Worm (Caenorhabditis elegans) whole organism, young adult: Measurements from ENCODE around the gene T03G11.10.

Experiments
- Y53G8AR.9 ChIP-seq: fragments of 200-800 bp; sonication (Bioruptor generic); conservative IDR thresholded peaks from 2 replicates; pipeline ENCODE4 v1.3.6; 2022; ENCODE audit warnings: missing genetic modification reagents, missing genetic modification characterization, missing compliant biosample characterization
- sea-2 ChIP-seq: fragments of 200-800 bp; sonication (Bioruptor generic); IDR thresholded peaks from 2 replicates; pipeline ENCODE4 v1.3.6; 2022; ENCODE audit warnings: missing genetic modification characterization, missing compliant biosample characterization
- xnd-1 ChIP-seq: sonication (generic microtip); optimal IDR thresholded peaks from 2 replicates; lab custom pipeline; 2016; ENCODE audit warnings: missing genotype, missing genetic modification reagents, missing genetic modification characterization, missing compliant biosample characterization
- ztf-26 ChIP-seq: sonication (generic microtip); optimal IDR thresholded peaks from 2 replicates; lab custom pipeline; 2017; ENCODE audit warnings: missing genetic modification characterization, missing compliant biosample characterization

- TF ChIP-seq ztf-26 (tag; lab: Kevin White, UChicago) (no peak), xnd-1 (tag; lab: Kevin White, UChicago) (no peak), Y53G8AR.9 (no peak), sea-2 (GFP tag; lab: Robert Waterston, UW) (no peak)
These were observed 45.1 kb upstream of the T03G11.10 start, which contains the start of gene hrpa-2 for ce11 chrX:5216063-5216462.
